Worm (Caenorhabditis elegans) whole organism, L4/young adult: Measurements from ENCODE around the gene dmd-3.

Experiments used
- W03F9.2 ChIP-seq: fragments of 150-350 bp; optimal IDR thresholded peaks from 2 replicates; lab custom pipeline; 2014; ENCODE audit warnings: missing biosample characterization, missing genetic modification characterization
- dao-5 ChIP-seq: sonication (generic microtip); optimal IDR thresholded peaks from 2 replicates; lab custom pipeline; 2016; ENCODE audit warnings: missing genotype, missing genetic modification characterization, moderate library complexity, missing compliant biosample characterization
- him-1 ChIP-seq: sonication (generic microtip); optimal IDR thresholded peaks from 2 replicates; lab custom pipeline; 2016; ENCODE audit warnings: missing genotype, missing genetic modification reagents, missing genetic modification characterization, missing compliant biosample characterization

Gene dmd-3

ce11 chrV:19645572-19646155 is 9.4 kb downstream of the dmd-3 start, which contains the start of gene Y43F8C.9:
TSS of gene Y43F8C.9 (plus strand) at chrV:19646105.
- no peak for TF ChIP-seq W03F9.2
- no peak for TF ChIP-seq him-1 (tag; lab: Kevin White, UChicago)
- no peak for TF ChIP-seq dao-5 (tag; lab: Kevin White, UChicago)

ce11 chrV:19643903-19644302 is 11.1 kb downstream of the dmd-3 start, which contains the start of the genes Y43F8C.7 and mrps-28:
TSS of gene Y43F8C.7 (minus strand) at chrV:19644030.
TSS of gene mrps-28 (plus strand) at chrV:19644239.
- TF ChIP-seq him-1 (tag; lab: Kevin White, UChicago) = no peak
- TF ChIP-seq W03F9.2 = peak; percentile 26

DNA sequence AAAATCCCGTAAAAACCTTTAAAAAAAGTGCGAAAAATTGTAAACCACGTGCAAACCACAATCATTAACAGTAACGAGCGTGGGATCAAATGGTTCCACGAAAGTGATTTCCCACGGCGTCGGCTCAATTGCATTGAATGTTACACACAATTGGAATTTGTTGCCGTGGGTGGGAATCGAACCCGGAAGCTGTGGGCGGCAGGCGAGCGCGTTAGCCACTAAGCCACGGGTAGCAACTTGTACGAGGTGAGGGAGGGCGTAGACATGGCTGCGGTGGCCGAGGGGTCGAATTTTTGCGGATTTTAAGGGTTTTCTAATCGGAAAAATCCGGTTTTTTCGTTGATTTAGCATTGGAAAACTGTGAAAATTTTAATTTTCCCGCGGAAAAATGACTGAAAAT is 12.0 kb downstream of the dmd-3 start:
- peak; percentile 82 for TF ChIP-seq dao-5 (tag; lab: Kevin White, UChicago)
- peak; percentile 79 for TF ChIP-seq him-1 (tag; lab: Kevin White, UChicago)
- TF ChIP-seq W03F9.2 = peak; percentile 49

ce11 chrV:19640808-19641207 is 14.2 kb downstream of the dmd-3 start, which contains the start of gene Y43F8C.6:
TSS of gene Y43F8C.6 (minus strand) at chrV:19640908.
- TF ChIP-seq dao-5 (tag; lab: Kevin White, UChicago) (no peak), W03F9.2 (no peak), him-1 (tag; lab: Kevin White, UChicago) (no peak)

- no peak for TF ChIP-seq him-1 (tag; lab: Kevin White, UChicago)
- TF ChIP-seq W03F9.2 = no peak
- TF ChIP-seq dao-5 (tag; lab: Kevin White, UChicago) = no peak
These were observed 17.2 kb downstream of the dmd-3 start for ce11 chrV:19637890-19638289.

DNA sequence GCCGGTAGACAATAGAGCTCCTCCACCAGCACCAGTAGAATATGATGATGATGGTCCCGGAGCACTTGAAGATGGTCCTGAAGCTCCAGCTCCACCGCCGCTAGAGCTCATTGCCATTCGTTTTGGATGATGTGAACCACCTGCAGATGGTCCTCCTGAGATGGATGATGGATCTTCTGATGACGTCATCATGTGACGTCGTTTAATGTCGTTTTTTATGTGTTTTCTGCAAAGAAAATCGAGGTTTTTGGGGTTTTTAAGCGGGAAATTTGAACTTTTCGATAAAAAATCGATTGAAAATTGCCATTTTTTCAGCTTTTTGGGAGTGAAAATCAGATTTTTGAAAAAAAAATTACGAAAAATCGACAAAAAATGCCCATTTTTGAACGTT is 18.9 kb downstream of the dmd-3 start:
- TF ChIP-seq him-1 (tag; lab: Kevin White, UChicago) (no peak), W03F9.2 (no peak), dao-5 (tag; lab: Kevin White, UChicago) (no peak)

ce11 chrV:19634197-19634596 is 20.9 kb downstream of the dmd-3 start:
- TF ChIP-seq him-1 (tag; lab: Kevin White, UChicago) = no peak
- no peak for TF ChIP-seq dao-5 (tag; lab: Kevin White, UChicago)
- TF ChIP-seq W03F9.2 = no peak

ce11 chrV:19632948-19633347 is 22.1 kb downstream of the dmd-3 start:
- no peak for TF ChIP-seq dao-5 (tag; lab: Kevin White, UChicago)
- no peak for TF ChIP-seq W03F9.2
- no peak for TF ChIP-seq him-1 (tag; lab: Kevin White, UChicago)

- TF ChIP-seq him-1 (tag; lab: Kevin White, UChicago) = no peak
- TF ChIP-seq dao-5 (tag; lab: Kevin White, UChicago) = no peak
- TF ChIP-seq W03F9.2 = no peak
These were observed 22.5 kb downstream of the dmd-3 start, which contains the start of gene Y43F8C.5 for ce11 chrV:19632546-19632945. TSS of gene Y43F8C.5 (minus strand) at chrV:19632646.

- TF ChIP-seq dao-5 (tag; lab: Kevin White, UChicago) = no peak
- TF ChIP-seq W03F9.2 = no peak
- TF ChIP-seq him-1 (tag; lab: Kevin White, UChicago) = no peak
These were observed 24.5 kb downstream of the dmd-3 start for ce11 chrV:19630569-19630968.

ce11 chrV:19629973-19630372 is 25.1 kb downstream of the dmd-3 start:
- TF ChIP-seq W03F9.2 (no peak), dao-5 (tag; lab: Kevin White, UChicago) (no peak), him-1 (tag; lab: Kevin White, UChicago) (no peak)

DNA sequence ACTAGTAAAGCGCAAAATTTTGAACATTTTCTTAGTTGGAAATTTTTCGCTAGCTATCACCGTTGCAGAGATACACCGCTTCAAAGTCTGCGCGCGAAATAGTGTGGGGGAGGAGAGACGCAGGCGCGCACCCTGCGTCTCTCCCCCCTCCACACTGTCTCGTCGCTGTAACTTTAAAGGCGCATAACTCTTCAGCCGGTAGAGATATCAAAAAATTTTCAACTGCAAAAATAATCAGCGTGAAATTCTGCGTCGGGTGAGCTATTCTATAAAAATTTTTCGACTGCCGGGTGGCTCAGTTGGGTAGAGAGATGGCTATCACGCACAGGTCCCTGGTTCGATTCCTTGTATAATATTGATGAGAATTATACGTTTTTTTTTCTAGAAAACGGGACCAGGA is 25.5 kb downstream of the dmd-3 start:
- no peak for TF ChIP-seq him-1 (tag; lab: Kevin White, UChicago)
- no peak for TF ChIP-seq dao-5 (tag; lab: Kevin White, UChicago)
- TF ChIP-seq W03F9.2 = no peak

ce11 chrV:19625719-19626118 is 29.3 kb downstream of the dmd-3 start:
- TF ChIP-seq dao-5 (tag; lab: Kevin White, UChicago) (no peak), him-1 (tag; lab: Kevin White, UChicago) (no peak), W03F9.2 (no peak)

DNA sequence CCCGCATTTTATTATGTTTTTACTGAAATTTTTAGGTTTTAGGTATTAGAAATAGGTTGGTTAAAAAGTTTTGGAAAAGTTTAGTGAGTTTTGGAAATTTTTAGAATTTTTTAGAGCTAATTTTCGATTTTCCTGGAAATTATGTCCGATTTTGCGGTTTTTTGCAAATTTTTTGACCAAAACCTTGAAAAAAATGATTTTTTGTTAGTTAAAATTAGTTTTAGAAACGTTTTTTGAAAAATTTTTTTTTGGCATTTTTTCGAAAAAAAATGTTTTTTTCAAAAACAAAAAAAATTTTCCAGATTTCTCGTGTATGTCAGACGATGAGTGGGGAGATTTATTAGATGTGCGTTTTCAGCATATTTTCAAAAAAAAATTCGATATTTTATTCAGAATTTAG is 30.3 kb downstream of the dmd-3 start, which contains the start of gene dyf-19:
TSS of gene dyf-19 (plus strand) at position 301 of the 400 bp plus-strand sequence.
- TF ChIP-seq W03F9.2 = no peak
- no peak for TF ChIP-seq dao-5 (tag; lab: Kevin White, UChicago)
- no peak for TF ChIP-seq him-1 (tag; lab: Kevin White, UChicago)
